Fruit fly (Drosophila melanogaster) Kc167 (cell line): ENCODE results near the gene ninaC.

Source experiments
- Myc ChIP-seq: fragments of >200 bp; optimal IDR thresholded peaks from 2 replicates; lab custom pipeline; 2017; ENCODE audit warnings: missing external identifiers
- h ChIP-seq: fragments of >200 bp; optimal IDR thresholded peaks from 3 replicates; lab custom pipeline; 2018; ENCODE audit warnings: missing external identifiers
- insv ChIP-seq: fragments of >200 bp; optimal IDR thresholded peaks from 3 replicates; lab custom pipeline; 2018; ENCODE audit warnings: missing external identifiers
- psq ChIP-seq: fragments of >200 bp; optimal IDR thresholded peaks from 2 replicates; lab custom pipeline; 2017; ENCODE audit warnings: missing external identifiers
- ttk ChIP-seq: sonication (Bioruptor generic); optimal IDR thresholded peaks from 2 replicates; lab custom pipeline; 2017; ENCODE audit warnings: missing external identifiers

- TF ChIP-seq ttk (lab: Kevin White, UChicago) (no peak), h (lab: Kevin White, UChicago) (no peak), psq (lab: Kevin White, UChicago) (no peak), Myc (lab: Kevin White, UChicago) (no peak), insv (no peak)
Measured at dm6 chr2L:7401025-7401424, 23.5 kb downstream of the ninaC start, which contains the start of gene CG5171.
